Worm (Caenorhabditis elegans): ENCODE results near the gene larp-1.

- TF ChIP-seq him-1 (tag; optimal IDR thresholded peaks at IDR 0.05) = no peak
- TF ChIP-seq dao-5 (tag; optimal IDR thresholded peaks at IDR 0.05) = no peak
- peak; percentile 55 for TF ChIP-seq W03F9.2 (tag; optimal IDR thresholded peaks at IDR 0.05)
Measured at ce11 chrIII:5047175-5047574, 29.7 kb upstream of the larp-1 start, which contains the start of gene txbp-3.

All from whole organism, L4/young adult.